Fruit fly (Drosophila melanogaster): ENCODE results near the gene bbx.
A peak's percentile ranks its signal among the peaks of the same experiment; 100 is the strongest.

DNA sequence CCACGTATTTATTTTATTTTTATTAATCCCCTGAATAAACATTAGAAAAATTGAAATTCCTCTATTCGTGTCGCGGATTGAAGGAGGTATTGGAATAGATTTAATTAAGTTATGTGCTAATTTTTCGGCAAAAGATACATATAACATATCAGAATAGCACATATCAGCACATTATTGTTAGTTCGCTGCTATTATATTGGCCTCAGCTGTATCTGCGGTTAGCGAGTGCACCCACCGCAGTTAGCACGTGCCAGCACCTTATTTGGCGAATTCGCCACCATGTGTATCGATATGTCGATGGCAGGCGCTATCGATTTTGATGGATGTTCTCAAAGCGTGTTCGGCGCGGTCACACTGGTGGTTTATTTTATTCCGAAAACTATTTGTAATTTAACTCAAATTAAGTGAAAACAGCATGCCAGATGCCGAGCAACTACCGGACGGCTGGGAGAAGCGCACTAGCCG lies 17.8 kb upstream of the bbx start, which contains the start of gene dod:
- TF ChIP-seq Smox (GFP tag; optimal IDR thresholded peaks at IDR 0.05) (peak; percentile 53), Hr38 (GFP tag; optimal IDR thresholded peaks at IDR 0.05) (no peak), svp (GFP tag) (no peak), CG8632 (GFP tag; optimal IDR thresholded peaks at IDR 0.05) (peak; percentile 35), fd59A (GFP tag; optimal IDR thresholded peaks at IDR 0.05) (peak; percentile 14), CG11294 (GFP tag; IDR thresholded peaks at IDR 0.05) (no peak), vri (GFP tag; optimal IDR thresholded peaks at IDR 0.05) (no peak), OdsH (GFP tag; optimal IDR thresholded peaks at IDR 0.05) (no peak), spab (GFP tag; optimal IDR thresholded peaks at IDR 0.05) (no peak), CG6854 (GFP tag; optimal IDR thresholded peaks at IDR 0.05) (no peak)
